Fruit fly (Drosophila melanogaster): Measurements from ENCODE around the gene CG6980.

CG6980 gene

DNA sequence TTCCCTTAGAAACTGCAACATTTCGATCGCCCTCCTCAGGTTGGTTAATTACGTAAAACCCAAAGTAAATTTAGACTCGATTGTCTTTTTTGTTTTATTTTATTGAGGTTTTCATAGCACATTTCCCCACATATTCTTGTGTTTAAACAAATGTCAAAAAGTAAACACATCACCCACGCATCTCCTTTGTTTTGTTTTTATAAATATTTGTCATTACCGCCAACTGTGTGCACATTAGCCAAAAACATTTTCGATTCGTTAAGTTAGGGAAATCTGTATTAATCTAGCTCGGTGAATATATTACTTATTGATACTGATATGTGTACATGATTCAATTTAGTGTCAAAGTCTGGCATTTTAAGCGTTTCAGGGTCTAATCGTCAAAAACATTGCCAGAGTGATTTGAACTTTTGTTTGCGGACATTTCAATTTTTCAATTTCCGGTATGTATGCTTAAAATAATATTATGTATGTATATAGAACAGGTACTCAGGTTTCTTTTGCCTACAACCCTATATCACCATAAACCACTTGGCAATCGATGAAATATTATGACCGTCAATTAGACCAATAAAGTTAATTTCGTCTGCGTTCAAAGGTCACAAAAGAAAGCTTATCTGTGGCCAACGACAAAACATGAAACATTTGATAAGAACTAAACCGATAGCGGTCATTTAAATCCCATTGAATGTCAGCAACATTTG lies 2.3 kb downstream of the CG6980 start (continued):
- TF ChIP-seq bigmax (GFP tag; optimal IDR thresholded peaks at IDR 0.05) (peak; percentile 12), MESR4 (GFP tag; optimal IDR thresholded peaks at IDR 0.05) (no peak), CrebB (tag; optimal IDR thresholded peaks at IDR 0.05) (peak; percentile 59), HmgZ (tag; optimal IDR thresholded peaks at IDR 0.05) (peak; percentile 26), jumu (GFP tag; optimal IDR thresholded peaks at IDR 0.05) (no peak), CG12104 (GFP tag; optimal IDR thresholded peaks at IDR 0.05) (peak; percentile 24), CG30020 (tag; optimal IDR thresholded peaks at IDR 0.05) (no peak), CG10147 (GFP tag; optimal IDR thresholded peaks at IDR 0.05) (peak; percentile 39), CG10209 (GFP tag; optimal IDR thresholded peaks at IDR 0.05) (peak; percentile 63), dan (GFP tag; IDR thresholded peaks at IDR 0.05) (no peak), CG16863 (GFP tag; optimal IDR thresholded peaks at IDR 0.05) (no peak), Eip74EF (GFP tag; optimal IDR thresholded peaks at IDR 0.05) (peak in 1 of 2 experiments; percentile 28), CG12299 (tag; optimal IDR thresholded peaks at IDR 0.05) (peak; percentile 65), CG11723 (GFP tag; optimal IDR thresholded peaks at IDR 0.05) (no peak), mirr (GFP tag; optimal IDR thresholded peaks at IDR 0.05) (peak; percentile 39), hbn (GFP tag; IDR thresholded peaks at IDR 0.05; ENCODE audit: partially characterized antibody) (no peak), CG12155 (GFP tag; optimal IDR thresholded peaks at IDR 0.05) (no peak), Oaz (GFP tag; IDR thresholded peaks at IDR 0.05) (no peak), Usf (GFP tag; optimal IDR thresholded peaks at IDR 0.05) (no peak), Stat92E (GFP tag; optimal IDR thresholded peaks at IDR 0.05) (no peak), dimm (GFP tag; IDR thresholded peaks at IDR 0.05) (no peak), CG10959 (GFP tag; IDR thresholded peaks at IDR 0.05) (no peak), CG6654 (GFP tag; optimal IDR thresholded peaks at IDR 0.05) (no peak), CG6254 (GFP tag; optimal IDR thresholded peaks at IDR 0.05) (peak; percentile 27), CG7928 (GFP tag; optimal IDR thresholded peaks at IDR 0.05) (peak; percentile 3), sug (tag; optimal IDR thresholded peaks at IDR 0.05) (peak; percentile 44), CG1233 (GFP tag; optimal IDR thresholded peaks at IDR 0.05) (peak; percentile 74), Myb (GFP tag; optimal IDR thresholded peaks at IDR 0.05) (no peak), CG7987 (GFP tag; optimal IDR thresholded peaks at IDR 0.05) (peak; percentile 71), unpg (GFP tag; optimal IDR thresholded peaks at IDR 0.05) (no peak), CG2116 (GFP tag; optimal IDR thresholded peaks at IDR 0.05) (peak; percentile 15), Adf1 (GFP tag; IDR thresholded peaks at IDR 0.05) (no peak), bsh (GFP tag; optimal IDR thresholded peaks at IDR 0.05) (peak in 1 of 2 experiments; percentile 59), NFAT (GFP tag; IDR thresholded peaks at IDR 0.05) (no peak), org-1 (GFP tag; optimal IDR thresholded peaks at IDR 0.05) (peak; percentile 41), HHEX (GFP tag; optimal IDR thresholded peaks at IDR 0.05) (peak; percentile 67), Camta (GFP tag; optimal IDR thresholded peaks at IDR 0.05) (peak; percentile 19), CG30431 (GFP tag; optimal IDR thresholded peaks at IDR 0.05) (no peak), fd3F (GFP tag; optimal IDR thresholded peaks at IDR 0.05) (peak; percentile 61), run (tag; optimal IDR thresholded peaks at IDR 0.05) (peak; percentile 52), CG33557 (GFP tag; optimal IDR thresholded peaks at IDR 0.05) (peak; percentile 65), dmrt11E (tag; optimal IDR thresholded peaks at IDR 0.05) (peak; percentile 12), CG2875 (GFP tag; optimal IDR thresholded peaks at IDR 0.05) (peak; percentile 70), sim (GFP tag; IDR thresholded peaks at IDR 0.05) (no peak), vnd (GFP tag; IDR thresholded peaks at IDR 0.05; ENCODE audit: partially characterized antibody) (no peak), eyg (GFP tag; optimal IDR thresholded peaks at IDR 0.05) (peak; percentile 14), btn (GFP tag; optimal IDR thresholded peaks at IDR 0.05) (no peak), ATbp (GFP tag; optimal IDR thresholded peaks at IDR 0.05) (peak; percentile 84)

Measured in whole organism, embryonic.